Worm (Caenorhabditis elegans): ENCODE results near the gene bud-13.

DNA sequence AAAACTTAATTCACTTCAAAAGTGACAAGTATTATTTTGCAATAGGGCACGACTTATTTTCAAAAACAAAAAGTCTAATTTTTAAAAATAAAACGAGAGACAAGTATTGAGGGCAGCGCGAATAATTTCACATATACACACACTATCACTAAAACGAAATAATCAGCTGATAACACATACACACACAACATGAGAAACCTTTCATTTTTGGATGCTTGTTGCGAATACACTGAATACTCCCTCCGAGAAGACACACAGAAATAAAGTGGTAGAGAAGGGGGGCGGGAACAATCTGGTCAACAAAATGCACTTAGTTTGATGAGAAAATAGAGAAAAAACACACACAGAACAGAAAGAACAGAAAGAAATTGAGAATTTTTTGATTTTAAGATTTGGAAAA is 16.9 kb upstream of the bud-13 start:
- no peak for TF ChIP-seq nhr-76 (tag; optimal IDR thresholded peaks at IDR 0.05)
- no peak for TF ChIP-seq ceh-62 (tag; optimal IDR thresholded peaks at IDR 0.05)
- TF ChIP-seq F26F4.8 (GFP tag; conservative IDR thresholded peaks at IDR 0.05), result no peak
- no peak for TF ChIP-seq unc-62 (GFP tag; optimal IDR thresholded peaks at IDR 0.05 in 1 of 2)
- TF ChIP-seq unc-62 (tag; optimal IDR thresholded peaks at IDR 0.05), result no peak
- no peak for TF ChIP-seq lin-29 (GFP tag; IDR thresholded peaks at IDR 0.05)
- TF ChIP-seq nhr-111 (GFP tag; optimal IDR thresholded peaks at IDR 0.05), result no peak
- TF ChIP-seq skn-1 (tag; optimal IDR thresholded peaks at IDR 0.05), result no peak
- no peak for TF ChIP-seq set-16 (GFP tag; IDR thresholded peaks at IDR 0.05)
- no peak for TF ChIP-seq ZK546.5 (tag; optimal IDR thresholded peaks at IDR 0.05)
- no peak for TF ChIP-seq nhr-77 (tag; optimal IDR thresholded peaks at IDR 0.05)
- TF ChIP-seq nhr-41 (GFP tag; IDR thresholded peaks at IDR 0.05), result no peak
- no peak for TF ChIP-seq nhr-11 (tag; optimal IDR thresholded peaks at IDR 0.05)

All from whole organism, L4 larva.